Fruit fly (Drosophila melanogaster) whole organism, pupa: Measurements from ENCODE around the gene dob.

Experiments used
- CG10348 ChIP-seq: fragments of 200-800 bp; sonication (Bioruptor generic); IDR thresholded peaks from 2 replicates; pipeline ENCODE4 v1.3.6; 2022; ENCODE audit warnings: missing biosample characterization, missing genetic modification characterization
- CG12605 ChIP-seq: fragments of 200-800 bp; sonication (Bioruptor generic); IDR thresholded peaks from 2 replicates; pipeline ENCODE4 v1.3.6; 2022; ENCODE audit warnings: missing biosample characterization, missing genetic modification characterization
- CG13204 ChIP-seq: fragments of 200-800 bp; sonication (Bioruptor generic); optimal IDR thresholded peaks from 2 replicates; lab custom pipeline; 2018; ENCODE audit warnings: missing biosample characterization, mild to moderate bottlenecking, missing genetic modification characterization, moderate library complexity
- CG14655 ChIP-seq: fragments of 200-800 bp; sonication (Bioruptor generic); optimal IDR thresholded peaks from 3 replicates; lab custom pipeline; 2017; ENCODE audit warnings: mild to moderate bottlenecking, missing biosample characterization, missing genetic modification reagents, missing genetic modification characterization
- CG15710 ChIP-seq: fragments of 200-800 bp; sonication (Bioruptor generic); optimal IDR thresholded peaks from 2 replicates; lab custom pipeline; 2018; ENCODE audit warnings: missing biosample characterization, mild to moderate bottlenecking, missing genetic modification characterization, moderate library complexity
- CG17806 ChIP-seq: fragments of 200-800 bp; sonication (Bioruptor generic); optimal IDR thresholded peaks from 2 replicates; lab custom pipeline; 2018; ENCODE audit warnings: missing biosample characterization, mild to moderate bottlenecking, missing genetic modification characterization, moderate library complexity
- CG32121 ChIP-seq: fragments of 200-800 bp; sonication (Bioruptor generic); IDR thresholded peaks from 2 replicates; pipeline ENCODE4 v1.3.6; 2022; ENCODE audit warnings: missing biosample characterization, missing genetic modification characterization
- CG34367 ChIP-seq: fragments of 200-800 bp; sonication (Bioruptor generic); optimal IDR thresholded peaks from 2 replicates; lab custom pipeline; 2018; ENCODE audit warnings: missing biosample characterization, mild to moderate bottlenecking, missing genetic modification characterization
- CG4496 ChIP-seq: fragments of 200-800 bp; sonication (Bioruptor generic); IDR thresholded peaks from 3 replicates; pipeline ENCODE4 v1.3.6; 2022; ENCODE audit warnings: missing biosample characterization, missing genetic modification characterization
- CG8159 ChIP-seq: fragments of 200-800 bp; sonication (Bioruptor generic); optimal IDR thresholded peaks from 3 replicates; lab custom pipeline; 2018; ENCODE audit warnings: missing biosample characterization, mild to moderate bottlenecking, missing genetic modification characterization, moderate library complexity
- CG8301 ChIP-seq: fragments of 200-800 bp; sonication (Bioruptor generic); optimal IDR thresholded peaks from 2 replicates; lab custom pipeline; 2018; ENCODE audit warnings: missing biosample characterization, mild to moderate bottlenecking, missing genetic modification characterization
- CG9948 ChIP-seq: fragments of 200-800 bp; sonication (Bioruptor generic); optimal IDR thresholded peaks from 2 replicates; lab custom pipeline; 2018; ENCODE audit warnings: missing biosample characterization, mild to moderate bottlenecking, missing genetic modification characterization, moderate library complexity
- D1 ChIP-seq: fragments of 200-800 bp; sonication (Bioruptor generic); optimal IDR thresholded peaks from 2 replicates; lab custom pipeline; 2018; ENCODE audit warnings: missing biosample characterization, mild to moderate bottlenecking, missing genetic modification characterization, moderate library complexity
- EcR ChIP-seq: fragments of 200-800 bp; sonication (Bioruptor generic); optimal IDR thresholded peaks from 3 replicates; lab custom pipeline; 2019; ENCODE audit warnings: missing biosample characterization, missing genetic modification characterization, mild to moderate bottlenecking, moderate library complexity, missing genetic modification reagents
- Ets98B ChIP-seq: fragments of 200-800 bp; sonication (Bioruptor generic); IDR thresholded peaks from 2 replicates; pipeline ENCODE4 v1.3.6; 2022; ENCODE audit warnings: missing biosample characterization, missing genetic modification characterization
- Pif1A ChIP-seq: fragments of 200-800 bp; sonication (Bioruptor generic); optimal IDR thresholded peaks from 3 replicates; lab custom pipeline; 2016; ENCODE audit warnings: missing biosample characterization, missing genetic modification characterization
- Pif1B ChIP-seq: fragments of 200-800 bp; sonication (Bioruptor generic); optimal IDR thresholded peaks from 3 replicates; lab custom pipeline; 2016; ENCODE audit warnings: missing biosample characterization, missing genetic modification characterization
- Snoo ChIP-seq: fragments of 200-800 bp; sonication (Bioruptor generic); optimal IDR thresholded peaks from 3 replicates; lab custom pipeline; 2017; ENCODE audit warnings: missing biosample characterization, mild to moderate bottlenecking, missing genetic modification characterization, inconsistent platforms
- fd96Ca ChIP-seq: fragments of 200-800 bp; sonication (Bioruptor generic); IDR thresholded peaks from 3 replicates; pipeline ENCODE4 v1.3.6; 2022; ENCODE audit warnings: missing biosample characterization, missing genetic modification characterization
- gl ChIP-seq: fragments of 200-800 bp; sonication (Bioruptor generic); optimal IDR thresholded peaks from 2 replicates; lab custom pipeline; 2018; ENCODE audit warnings: missing biosample characterization, mild to moderate bottlenecking, missing genetic modification characterization
- rn ChIP-seq: fragments of 200-800 bp; sonication (Bioruptor generic); IDR thresholded peaks from 2 replicates; pipeline ENCODE4 v1.3.6; 2022; ENCODE audit warnings: missing biosample characterization, missing genetic modification characterization

Gene dob

dm6 chrX:15045608-15046007, 21.2 kb upstream of the dob start:
- TF ChIP-seq CG32121 (GFP tag; lab: Robert Waterston, UW) (no peak), Ets98B (GFP tag; lab: Robert Waterston, UW) (no peak), rn (GFP tag; lab: Robert Waterston, UW) (no peak), CG17806 (tag; lab: Kevin White, UChicago) (no peak), CG4496 (GFP tag; lab: Robert Waterston, UW) (no peak), gl (tag; lab: Kevin White, UChicago) (no peak), Pif1A (GFP tag; lab: Kevin White, UChicago) (no peak), CG9948 (tag; lab: Kevin White, UChicago) (no peak), CG8301 (tag; lab: Kevin White, UChicago) (no peak), D1 (tag; lab: Kevin White, UChicago) (no peak), Snoo (tag; lab: Kevin White, UChicago) (no peak), CG14655 (no peak), CG34367 (tag; lab: Kevin White, UChicago) (no peak)

dm6 chrX:15048713-15049112, 18.1 kb upstream of the dob start:
- TF ChIP-seq EcR (GFP tag; lab: Kevin White, UChicago) (peak; percentile 4), Ets98B (GFP tag; lab: Robert Waterston, UW) (no peak)

dm6 chrX:15062619-15063018, 4.2 kb upstream of the dob start:
- no peak for TF ChIP-seq Pif1A (GFP tag; lab: Kevin White, UChicago)
- no peak for TF ChIP-seq CG32121 (GFP tag; lab: Robert Waterston, UW)
- TF ChIP-seq CG9948 (tag; lab: Kevin White, UChicago): no peak
- TF ChIP-seq CG15710 (tag; lab: Kevin White, UChicago): no peak
- TF ChIP-seq CG13204 (GFP tag; lab: Kevin White, UChicago): no peak
- TF ChIP-seq Pif1B (GFP tag; lab: Kevin White, UChicago): no peak
- TF ChIP-seq CG8301 (tag; lab: Kevin White, UChicago): no peak
- TF ChIP-seq CG10348: no peak
- no peak for TF ChIP-seq CG17806 (tag; lab: Kevin White, UChicago)
- no peak for TF ChIP-seq Snoo (tag; lab: Kevin White, UChicago)
- no peak for TF ChIP-seq fd96Ca
- no peak for TF ChIP-seq D1 (tag; lab: Kevin White, UChicago)
- no peak for TF ChIP-seq CG14655

- peak; percentile 49 for TF ChIP-seq CG4496 (GFP tag; lab: Robert Waterston, UW)
- TF ChIP-seq Pif1A (GFP tag; lab: Kevin White, UChicago): no peak
- TF ChIP-seq Ets98B (GFP tag; lab: Robert Waterston, UW): no peak
Observed at dm6 chrX:15063404-15064062, 3.3 kb upstream of the dob start, which contains the start of the genes hiw and ND-B18. Gene hiw (minus strand): TSS chrX:15063429. Gene ND-B18 (plus strand): TSS chrX:15063733.

dm6 chrX:15068537-15068936, 1.7 kb downstream of the dob start:
- TF ChIP-seq gl (tag; lab: Kevin White, UChicago) (peak; percentile 21), CG13204 (GFP tag; lab: Kevin White, UChicago) (peak; percentile 44), CG15710 (tag; lab: Kevin White, UChicago) (no peak)

- peak; percentile 95 for TF ChIP-seq CG4496 (GFP tag; lab: Robert Waterston, UW)
- peak; percentile 88 for TF ChIP-seq CG9948 (tag; lab: Kevin White, UChicago)
- TF ChIP-seq CG15710 (tag; lab: Kevin White, UChicago): peak; percentile 96
- peak; percentile 59 for TF ChIP-seq Snoo (tag; lab: Kevin White, UChicago)
- peak; percentile 85 for TF ChIP-seq Pif1A (GFP tag; lab: Kevin White, UChicago)
- peak; percentile 90 for TF ChIP-seq Pif1B (GFP tag; lab: Kevin White, UChicago)
- TF ChIP-seq Ets98B (GFP tag; lab: Robert Waterston, UW): peak; percentile 90
- TF ChIP-seq CG12605 (GFP tag; lab: Robert Waterston, UW): peak; percentile 94
- TF ChIP-seq CG34367 (tag; lab: Kevin White, UChicago): peak; percentile 98
- TF ChIP-seq D1 (tag; lab: Kevin White, UChicago): peak; percentile 44
- TF ChIP-seq CG8301 (tag; lab: Kevin White, UChicago): peak; percentile 89
- TF ChIP-seq CG14655: peak; percentile 96
- peak; percentile 77 for TF ChIP-seq EcR (GFP tag; lab: Kevin White, UChicago)
- TF ChIP-seq CG32121 (GFP tag; lab: Robert Waterston, UW): peak; percentile 83
- TF ChIP-seq rn (GFP tag; lab: Robert Waterston, UW): peak; percentile 64; the same call in 1 of the 2 replicates
- peak; percentile 93 for TF ChIP-seq CG17806 (tag; lab: Kevin White, UChicago)
- TF ChIP-seq CG10348: no peak
- peak; percentile 90 for TF ChIP-seq fd96Ca
- TF ChIP-seq CG8159 (tag; lab: Kevin White, UChicago): peak; percentile 93
- peak; percentile 100 for TF ChIP-seq CG13204 (GFP tag; lab: Kevin White, UChicago)
- TF ChIP-seq gl (tag; lab: Kevin White, UChicago): peak; percentile 100
Observed at dm6 chrX:15069417-15069896, 2.6 kb downstream of the dob start.
